Fruit fly (Drosophila melanogaster): ENCODE results near the gene GstT3.

DNA sequence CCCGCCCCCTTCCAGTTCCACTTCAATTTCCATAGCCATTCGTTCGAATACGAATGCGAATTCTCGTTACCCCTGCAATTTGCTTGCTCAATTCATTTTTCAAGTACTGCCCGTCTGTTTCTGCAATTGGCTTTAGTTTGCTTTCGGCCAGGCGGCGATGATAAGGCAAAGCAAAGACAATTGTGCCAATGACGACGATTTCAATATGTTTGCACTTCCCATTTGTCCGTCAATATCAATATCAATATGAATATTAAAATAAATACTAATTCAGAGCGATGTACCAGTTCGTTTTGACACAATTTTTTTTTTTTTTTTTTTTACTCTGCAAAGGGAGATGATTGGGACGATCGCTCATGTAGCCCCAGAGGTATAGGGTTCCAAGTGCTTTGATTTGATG is 38.6 kb downstream of the GstT3 start:
- no peak for TF ChIP-seq psq (optimal IDR thresholded peaks at IDR 0.05)
- no peak for TF ChIP-seq Sin3A (optimal IDR thresholded peaks at IDR 0.05)
- TF ChIP-seq h (optimal IDR thresholded peaks at IDR 0.05): no peak
